Worm (Caenorhabditis elegans): ENCODE data around the gene tag-30.

The tag-30 gene

ce11 chrIV:11897710-11898109 lies 42.8 kb upstream of the tag-30 start:
- TF ChIP-seq B0336.3 (GFP tag; IDR thresholded peaks at IDR 0.05) (no peak), nhr-80 (tag; optimal IDR thresholded peaks at IDR 0.05) (peak; percentile 38)

ce11 chrIV:11893336-11893735 lies 38.4 kb upstream of the tag-30 start:
- TF ChIP-seq F33H1.4 (GFP tag; IDR thresholded peaks at IDR 0.05): no peak
- TF ChIP-seq F57C9.4 (tag; optimal IDR thresholded peaks at IDR 0.05): no peak
- TF ChIP-seq sptf-2 (GFP tag; optimal IDR thresholded peaks at IDR 0.05): no peak
- no peak for TF ChIP-seq lin-40 (tag; optimal IDR thresholded peaks at IDR 0.05)
- no peak for TF ChIP-seq Y53F4B.3 (GFP tag; IDR thresholded peaks at IDR 0.05)
- no peak for TF ChIP-seq F23B12.7 (tag; optimal IDR thresholded peaks at IDR 0.05; ENCODE audit: insufficient read depth)
- TF ChIP-seq T26A5.8 (tag; optimal IDR thresholded peaks at IDR 0.05): no peak
- TF ChIP-seq hmg-20 (GFP tag; IDR thresholded peaks at IDR 0.05): no peak
- TF ChIP-seq B0261.1 (tag; optimal IDR thresholded peaks at IDR 0.05): no peak
- TF ChIP-seq F22D6.2 (tag; optimal IDR thresholded peaks at IDR 0.05): no peak
- no peak for TF ChIP-seq snpc-1.1 (tag; optimal IDR thresholded peaks at IDR 0.05; ENCODE audit: insufficient read depth)
- TF ChIP-seq mcd-1 (GFP tag; IDR thresholded peaks at IDR 0.05): no peak
- no peak for TF ChIP-seq somi-1 (GFP tag; optimal IDR thresholded peaks at IDR 0.05)
- no peak for TF ChIP-seq F55B11.4 (tag; optimal IDR thresholded peaks at IDR 0.05; ENCODE audit: borderline replicate concordance, insufficient read depth)
- TF ChIP-seq lin-54 (GFP tag; optimal IDR thresholded peaks at IDR 0.05): no peak

- TF ChIP-seq hlh-12 (tag; optimal IDR thresholded peaks at IDR 0.05) (no peak), madf-10 (tag; optimal IDR thresholded peaks at IDR 0.05) (no peak)
These were observed 37.6 kb upstream of the tag-30 start for ce11 chrIV:11892545-11892944.

ce11 chrIV:11885313-11885712 lies 30.4 kb upstream of the tag-30 start, which contains the start of gene let-653:
Gene let-653, plus strand, starts transcription at chrIV:11885613.
- no peak for TF ChIP-seq rec-8 (tag; optimal IDR thresholded peaks at IDR 0.05)
- TF ChIP-seq sea-2 (GFP tag; IDR thresholded peaks at IDR 0.05): no peak
- TF ChIP-seq Y53G8AR.9 (GFP tag; conservative IDR thresholded peaks at IDR 0.05): no peak
- no peak for TF ChIP-seq lir-1 (GFP tag; conservative IDR thresholded peaks at IDR 0.05)
- TF ChIP-seq zim-3 (tag; optimal IDR thresholded peaks at IDR 0.05): no peak
- no peak for TF ChIP-seq zfh-2 (GFP tag; conservative IDR thresholded peaks at IDR 0.05)
- TF ChIP-seq fkh-3 (tag; optimal IDR thresholded peaks at IDR 0.05): no peak
- TF ChIP-seq hrde-1 (tag; optimal IDR thresholded peaks at IDR 0.05; ENCODE audit: borderline replicate concordance): no peak
- TF ChIP-seq rpc-1 (optimal IDR thresholded peaks at IDR 0.05): no peak
- TF ChIP-seq rpc-1 (tag; optimal IDR thresholded peaks at IDR 0.05): no peak
- no peak for TF ChIP-seq pha-4 (tag; optimal IDR thresholded peaks at IDR 0.05)
- no peak for TF ChIP-seq nhr-120 (GFP tag; IDR thresholded peaks at IDR 0.05)
- no peak for TF ChIP-seq ekl-4 (GFP tag; IDR thresholded peaks at IDR 0.05)
- TF ChIP-seq xnd-1 (tag; optimal IDR thresholded peaks at IDR 0.05): no peak

ce11 chrIV:11883478-11883877 lies 28.5 kb upstream of the tag-30 start:
- TF ChIP-seq Y56A3A.18 (GFP tag; IDR thresholded peaks at IDR 0.05): no peak
- no peak for TF ChIP-seq ztf-18 (tag; optimal IDR thresholded peaks at IDR 0.05)
- no peak for TF ChIP-seq F23B12.7 (tag; optimal IDR thresholded peaks at IDR 0.05; ENCODE audit: insufficient read depth)
- no peak for TF ChIP-seq ztf-25 (GFP tag; IDR thresholded peaks at IDR 0.05)
- no peak for TF ChIP-seq mes-4 (tag; optimal IDR thresholded peaks at IDR 0.05)
- no peak for TF ChIP-seq madf-10 (tag; optimal IDR thresholded peaks at IDR 0.05)
- no peak for TF ChIP-seq F37B4.10 (GFP tag; IDR thresholded peaks at IDR 0.05)
- TF ChIP-seq snpc-1.3 (tag; optimal IDR thresholded peaks at IDR 0.05; ENCODE audit: insufficient read depth): no peak
- no peak for TF ChIP-seq fkh-3 (tag; optimal IDR thresholded peaks at IDR 0.05)
- no peak for TF ChIP-seq Y79H2A.3 (GFP tag; conservative IDR thresholded peaks at IDR 0.05)
- no peak for TF ChIP-seq unc-62 (GFP tag; optimal IDR thresholded peaks at IDR 0.05)
- no peak for TF ChIP-seq aptf-3 (GFP tag; IDR thresholded peaks at IDR 0.05)
- no peak for TF ChIP-seq athp-1 (tag; optimal IDR thresholded peaks at IDR 0.05)

Data from whole organism, young adult.